Fruit fly (Drosophila melanogaster) whole organism, embryonic: ENCODE data around the gene Sam-S.

Experiments used
- CG1024 ChIP-seq: fragments of 200-800 bp; sonication (Bioruptor generic); IDR thresholded peaks from 2 replicates; pipeline ENCODE4 v1.3.6; 2022; ENCODE audit warnings: missing biosample characterization, missing genetic modification characterization
- CG10462 ChIP-seq: fragments of 200-800 bp; sonication (Bioruptor generic); optimal IDR thresholded peaks from 2 replicates; lab custom pipeline; 2016; ENCODE audit warnings: missing biosample characterization, missing genetic modification characterization
- CG11695 ChIP-seq: fragments of 200-800 bp; sonication (Bioruptor generic); IDR thresholded peaks from 3 replicates; pipeline ENCODE4 v1.3.6; 2022; ENCODE audit warnings: missing biosample characterization, missing genetic modification characterization
- CG11696 ChIP-seq: fragments of 200-800 bp; sonication (Bioruptor generic); IDR thresholded peaks from 2 replicates; pipeline ENCODE4 v1.3.6; 2022; ENCODE audit warnings: missing biosample characterization, missing genetic modification characterization
- CG12071 ChIP-seq: fragments of 200-800 bp; sonication (Bioruptor generic); optimal IDR thresholded peaks from 3 replicates; lab custom pipeline; 2018; ENCODE audit warnings: missing biosample characterization, mild to moderate bottlenecking, missing genetic modification characterization
- CG12769 ChIP-seq: fragments of 200-800 bp; sonication (Bioruptor generic); optimal IDR thresholded peaks from 2 replicates; lab custom pipeline; 2019; ENCODE audit warnings: missing biosample characterization, mild to moderate bottlenecking, missing genetic modification characterization, moderate library complexity
- CG13894 ChIP-seq: fragments of 200-800 bp; sonication (Bioruptor generic); optimal IDR thresholded peaks from 3 replicates; lab custom pipeline; 2018; ENCODE audit warnings: missing biosample characterization, mild to moderate bottlenecking, missing genetic modification characterization, moderate library complexity
- CG14014 ChIP-seq: fragments of 200-800 bp; sonication (Bioruptor generic); IDR thresholded peaks from 2 replicates; pipeline ENCODE4 v1.3.6; 2022; ENCODE audit warnings: missing biosample characterization, missing genetic modification characterization
- CG15514 ChIP-seq: fragments of 200-800 bp; sonication (Bioruptor generic); optimal IDR thresholded peaks from 3 replicates; lab custom pipeline; 2017; ENCODE audit warnings: missing biosample characterization, missing genetic modification characterization, mild to moderate bottlenecking, moderate library complexity, missing genetic modification reagents
- CG1602 ChIP-seq: fragments of 200-800 bp; sonication (Bioruptor generic); optimal IDR thresholded peaks from 3 replicates; lab custom pipeline; 2016; ENCODE audit warnings: missing biosample characterization, missing genetic modification characterization
- CG17385 ChIP-seq: fragments of 200-800 bp; sonication (Bioruptor generic); optimal IDR thresholded peaks from 3 replicates; lab custom pipeline; 2018; ENCODE audit warnings: missing biosample characterization, mild to moderate bottlenecking, missing genetic modification characterization
- CG17802 ChIP-seq: fragments of 200-800 bp; sonication (Bioruptor generic); optimal IDR thresholded peaks from 2 replicates; lab custom pipeline; 2018; ENCODE audit warnings: missing biosample characterization, mild to moderate bottlenecking, missing genetic modification characterization, moderate library complexity
- CG3281 ChIP-seq: fragments of 200-800 bp; sonication (Bioruptor generic); optimal IDR thresholded peaks from 3 replicates; lab custom pipeline; 2017; ENCODE audit warnings: missing biosample characterization, mild to moderate bottlenecking, missing genetic modification characterization
- CG33213 ChIP-seq: fragments of 200-800 bp; sonication (Bioruptor generic); optimal IDR thresholded peaks from 3 replicates; lab custom pipeline; 2016; ENCODE audit warnings: missing biosample characterization, missing genetic modification characterization
- CG34422 ChIP-seq: fragments of 200-800 bp; sonication (Bioruptor generic); IDR thresholded peaks from 3 replicates; pipeline ENCODE4 v1.3.6; 2022; ENCODE audit warnings: missing biosample characterization, missing genetic modification characterization
- CG4617 ChIP-seq: fragments of 200-800 bp; sonication (Bioruptor generic); optimal IDR thresholded peaks from 3 replicates; lab custom pipeline; 2016; ENCODE audit warnings: missing biosample characterization, missing genetic modification characterization, borderline replicate concordance
- CG6254 ChIP-seq: fragments of 200-800 bp; sonication (Bioruptor generic); optimal IDR thresholded peaks from 3 replicates; lab custom pipeline; 2017; ENCODE audit warnings: mild to moderate bottlenecking, missing biosample characterization, missing genetic modification reagents, missing genetic modification characterization
- CG6791 ChIP-seq: fragments of 200-800 bp; sonication (Bioruptor generic); IDR thresholded peaks from 3 replicates; pipeline ENCODE4 v1.3.6; 2022; ENCODE audit warnings: missing biosample characterization, missing genetic modification characterization; ENCODE audit not compliant: partially characterized antibody
- CG8290 ChIP-seq, 3 experiments: fragments of 200-800 bp; sonication (Bioruptor generic); optimal IDR thresholded peaks; 2 replicates each; lab custom pipeline; 2016 to 2019; ENCODE audit warnings: missing biosample characterization in 3 of 3, missing genetic modification characterization in 3 of 3, mild to moderate bottlenecking in 2 of 3, moderate library complexity in 1 of 3
- CG9215 ChIP-seq: fragments of 200-800 bp; sonication (Bioruptor generic); IDR thresholded peaks from 2 replicates; pipeline ENCODE4 v1.3.6; 2022; ENCODE audit warnings: missing biosample characterization, missing genetic modification characterization
- CG9797 ChIP-seq: fragments of 200-800 bp; sonication (Bioruptor generic); optimal IDR thresholded peaks from 3 replicates; lab custom pipeline; 2018; ENCODE audit warnings: missing biosample characterization, mild to moderate bottlenecking, missing genetic modification characterization
- Dbx ChIP-seq: fragments of 200-800 bp; sonication (Bioruptor generic); IDR thresholded peaks from 3 replicates; pipeline ENCODE4 v1.3.6; 2022; ENCODE audit warnings: missing biosample characterization, missing genetic modification characterization
- Deaf1 ChIP-seq: fragments of 200-800 bp; optimal IDR thresholded peaks from 3 replicates; lab custom pipeline; 2019; ENCODE audit warnings: missing biosample characterization, mild to moderate bottlenecking, missing genetic modification characterization, moderate library complexity
- Fer1 ChIP-seq: fragments of 200-800 bp; sonication (Bioruptor generic); optimal IDR thresholded peaks from 2 replicates; lab custom pipeline; 2017; ENCODE audit warnings: missing biosample characterization, mild to moderate bottlenecking, missing genetic modification characterization
- Hand ChIP-seq: fragments of 200-800 bp; sonication (Bioruptor generic); optimal IDR thresholded peaks from 2 replicates; lab custom pipeline; 2017; ENCODE audit warnings: mild to moderate bottlenecking, missing biosample characterization, missing genetic modification reagents, missing genetic modification characterization
- MESR4 ChIP-seq: fragments of 200-800 bp; sonication (Bioruptor generic); optimal IDR thresholded peaks from 2 replicates; lab custom pipeline; 2018; ENCODE audit warnings: missing biosample characterization, mild to moderate bottlenecking, missing genetic modification characterization, moderate library complexity
- Med ChIP-seq: fragments of 200-800 bp; sonication (Bioruptor generic); peaks from one replicate; lab custom pipeline; 2016; ENCODE audit warnings: missing biosample characterization, missing genetic modification characterization, mild to moderate bottlenecking, inconsistent platforms, moderate library complexity
- Opbp ChIP-seq: fragments of 200-800 bp; sonication (Bioruptor generic); IDR thresholded peaks from 3 replicates; pipeline ENCODE4 v1.3.6; 2022; ENCODE audit warnings: missing biosample characterization, missing genetic modification characterization; ENCODE audit not compliant: partially characterized antibody
- Pdp1 ChIP-seq, 2 experiments: fragments of 200-800 bp; sonication (Bioruptor generic); optimal IDR thresholded peaks; 3 replicates each; lab custom pipeline; 2016; ENCODE audit warnings: missing biosample characterization in 2 of 2, missing genetic modification characterization in 2 of 2, mild to moderate bottlenecking in 1 of 2, moderate library complexity in 1 of 2
- Sry-β ChIP-seq: fragments of 200-800 bp; sonication (Bioruptor generic); optimal IDR thresholded peaks from 2 replicates; lab custom pipeline; 2018; ENCODE audit warnings: missing biosample characterization, mild to moderate bottlenecking, missing genetic modification characterization, moderate library complexity
- TFAM ChIP-seq: fragments of 200-800 bp; sonication (Bioruptor generic); optimal IDR thresholded peaks from 2 replicates; lab custom pipeline; 2017; ENCODE audit warnings: missing biosample characterization, missing genetic modification characterization, inconsistent platforms
- Vsx1 ChIP-seq: fragments of 200-800 bp; sonication (Bioruptor generic); optimal IDR thresholded peaks from 2 replicates; lab custom pipeline; 2017; ENCODE audit warnings: missing biosample characterization, mild to moderate bottlenecking, missing genetic modification characterization, missing genetic modification reagents
- ase ChIP-seq: fragments of 200-800 bp; sonication (Bioruptor generic); IDR thresholded peaks from 3 replicates; pipeline ENCODE4 v1.3.6; 2022; ENCODE audit warnings: missing biosample characterization, missing genetic modification characterization
- ci ChIP-seq: fragments of 200-800 bp; sonication (Bioruptor generic); IDR thresholded peaks from 3 replicates; pipeline ENCODE4 v1.3.6; 2022; ENCODE audit warnings: missing biosample characterization, missing genetic modification characterization
- eve ChIP-seq, 2 experiments: fragments of >200 bp; optimal IDR thresholded peaks; 2 replicates each; lab custom pipeline; 2017; ENCODE audit warnings: missing biosample characterization in 2 of 2, missing genetic modification characterization in 2 of 2
- eyg ChIP-seq: fragments of 200-800 bp; sonication (Bioruptor generic); optimal IDR thresholded peaks from 3 replicates; lab custom pipeline; 2016; ENCODE audit warnings: missing biosample characterization, missing genetic modification characterization
- ftz-f1 ChIP-seq: fragments of 200-800 bp; sonication (Bioruptor generic); optimal IDR thresholded peaks from 2 replicates; lab custom pipeline; 2016; ENCODE audit warnings: missing biosample characterization, missing genetic modification characterization
- lab ChIP-seq: fragments of 200-800 bp; sonication (Bioruptor generic); optimal IDR thresholded peaks from 3 replicates; lab custom pipeline; 2017; ENCODE audit warnings: missing biosample characterization, missing genetic modification characterization, mild to moderate bottlenecking, moderate library complexity, missing genetic modification reagents
- nau ChIP-seq: fragments of 200-800 bp; sonication (Bioruptor generic); optimal IDR thresholded peaks from 3 replicates; lab custom pipeline; 2017; ENCODE audit warnings: missing biosample characterization, mild to moderate bottlenecking, missing genetic modification characterization, missing genetic modification reagents
- odd ChIP-seq: fragments of 200-800 bp; sonication (Bioruptor generic); optimal IDR thresholded peaks from 2 replicates; lab custom pipeline; 2017; ENCODE audit warnings: missing biosample characterization, mild to moderate bottlenecking, missing genetic modification characterization
- pfk ChIP-seq: fragments of 200-800 bp; sonication (Bioruptor generic); optimal IDR thresholded peaks from 2 replicates; lab custom pipeline; 2018; ENCODE audit warnings: missing biosample characterization, mild to moderate bottlenecking, missing genetic modification characterization, moderate library complexity
- pum ChIP-seq: fragments of 200-800 bp; sonication (Bioruptor generic); optimal IDR thresholded peaks from 2 replicates; lab custom pipeline; 2016; ENCODE audit warnings: missing biosample characterization, missing genetic modification characterization
- ro ChIP-seq: fragments of 200-800 bp; sonication (Bioruptor generic); IDR thresholded peaks from 2 replicates; pipeline ENCODE4 v1.3.6; 2022; ENCODE audit warnings: missing biosample characterization, missing genetic modification characterization
- sens ChIP-seq: fragments of 200-800 bp; sonication (Bioruptor generic); peaks from one replicate; lab custom pipeline; 2016; ENCODE audit warnings: missing biosample characterization, missing genetic modification characterization
- sob ChIP-seq: fragments of 200-800 bp; sonication (Bioruptor generic); IDR thresholded peaks from 2 replicates; pipeline ENCODE4 v1.3.6; 2022; ENCODE audit warnings: missing biosample characterization, missing genetic modification characterization
- vfl ChIP-seq: fragments of 200-800 bp; sonication (Bioruptor generic); optimal IDR thresholded peaks from 2 replicates; lab custom pipeline; 2016; ENCODE audit warnings: missing biosample characterization, missing genetic modification characterization

Gene Sam-S

DNA sequence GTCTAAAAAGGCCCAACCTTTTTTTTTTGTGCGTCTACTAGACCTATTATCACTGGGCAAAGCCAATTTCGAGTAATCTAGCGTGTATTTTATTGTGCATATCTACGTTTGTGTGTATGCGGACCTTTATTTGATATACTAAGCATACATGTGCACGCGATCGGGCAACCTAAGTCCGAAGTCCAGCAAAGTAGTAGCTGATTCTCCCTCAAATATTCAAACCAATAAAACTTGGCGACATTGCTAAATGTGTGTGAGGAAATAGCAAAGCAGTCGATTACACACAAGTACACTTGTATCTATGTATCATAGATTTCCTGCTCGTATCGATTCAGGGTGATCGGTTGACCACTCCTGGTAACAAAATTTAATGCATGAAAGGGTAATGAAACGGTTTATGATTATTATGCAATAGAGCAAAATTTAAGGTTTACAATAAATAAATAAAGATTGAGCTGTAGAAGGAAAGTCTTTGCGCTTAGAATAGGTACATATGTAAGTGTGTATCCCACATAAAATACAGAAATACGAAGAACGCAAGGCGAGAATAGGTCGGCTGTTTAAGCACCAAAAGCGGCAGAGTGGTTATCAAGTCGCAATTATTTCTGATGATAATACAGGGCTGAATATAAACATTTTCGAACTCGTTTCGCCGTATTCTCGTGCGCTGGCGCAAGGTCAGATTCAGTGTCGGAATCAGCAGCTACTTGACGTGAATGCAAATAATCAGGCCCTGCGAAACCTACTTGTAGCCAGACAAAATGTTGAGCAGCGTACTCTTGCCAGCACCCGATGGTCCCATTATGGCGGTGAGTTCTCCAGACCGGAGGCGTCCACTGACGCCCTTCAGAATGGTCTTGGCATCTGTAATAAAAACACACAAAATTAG, 18.9 kb downstream of the Sam-S start (continued):
- TF ChIP-seq Vsx1 (GFP tag; lab: Kevin White, UChicago), result no peak
- TF ChIP-seq Med, result peak; percentile 71
- no peak for TF ChIP-seq CG6791 (GFP tag; lab: Robert Waterston, UW)
- peak; percentile 59 for TF ChIP-seq CG12769 (tag; lab: Kevin White, UChicago)

- TF ChIP-seq Pdp1 (GFP tag; optimal IDR thresholded peaks at IDR 0.05; lab: Kevin White, UChicago) (peak in 1 of 2 experiments; percentile 15), CG34422 (GFP tag; lab: Robert Waterston, UW) (no peak), sens (GFP tag; lab: Kevin White, UChicago) (peak; percentile 86), CG1602 (GFP tag; lab: Kevin White, UChicago) (no peak), nau (GFP tag; lab: Kevin White, UChicago) (no peak), vfl (GFP tag; lab: Kevin White, UChicago) (no peak), CG17385 (GFP tag; lab: Kevin White, UChicago) (peak; percentile 21), Hand (peak; percentile 49), CG4617 (GFP tag; lab: Kevin White, UChicago) (no peak), Fer1 (peak; percentile 37), CG10462 (GFP tag; lab: Kevin White, UChicago) (no peak), odd (GFP tag; lab: Kevin White, UChicago) (peak; percentile 12), CG12071 (GFP tag; lab: Kevin White, UChicago) (peak; percentile 30), CG8290 (GFP tag; optimal IDR thresholded peaks at IDR 0.05; lab: Kevin White, UChicago) (no peak), CG8290 (tag; optimal IDR thresholded peaks at IDR 0.05; lab: Kevin White, UChicago) (peak in 1 of 2 experiments; percentile 25), TFAM (no peak), CG33213 (peak; percentile 3), pum (GFP tag; lab: Kevin White, UChicago) (no peak), Sry-β (GFP tag; lab: Kevin White, UChicago) (no peak), MESR4 (GFP tag; lab: Kevin White, UChicago) (no peak), Dbx (GFP tag; lab: Robert Waterston, UW) (peak; percentile 16; the same call in 1 of the 3 replicates), lab (GFP tag; lab: Kevin White, UChicago) (peak; percentile 51), CG3281 (peak; percentile 15), CG11696 (GFP tag; lab: Robert Waterston, UW) (0 out of 2 replicates have a peak, but pooled peaks have one; percentile 18), ci (GFP tag; lab: Robert Waterston, UW) (0 out of 3 replicates have a peak, but pooled peaks have one; percentile 22), CG14014 (GFP tag; lab: Robert Waterston, UW) (0 out of 2 replicates have a peak, but pooled peaks have one; percentile 20), sob (peak; percentile 28; the same call in 1 of the 2 replicates), CG17802 (tag; lab: Kevin White, UChicago) (no peak), CG13894 (tag; lab: Kevin White, UChicago) (peak; percentile 49), eve (GFP tag; optimal IDR thresholded peaks at IDR 0.05; lab: Kevin White, UChicago) (no peak), pfk (GFP tag; lab: Kevin White, UChicago) (no peak), CG11695 (peak; percentile 45; the same call in 1 of the 3 replicates), CG6254 (GFP tag; lab: Kevin White, UChicago) (no peak), CG9797 (GFP tag; lab: Kevin White, UChicago) (no peak), Deaf1 (tag; lab: Kevin White, UChicago) (peak; percentile 51), ro (GFP tag; lab: Robert Waterston, UW) (no peak), Opbp (GFP tag; lab: Robert Waterston, UW) (no peak), ase (no peak), CG1024 (no peak), CG15514 (GFP tag; lab: Kevin White, UChicago) (peak; percentile 78), ftz-f1 (no peak), eyg (GFP tag; lab: Kevin White, UChicago) (peak; percentile 35), CG9215 (GFP tag; lab: Robert Waterston, UW) (no peak)
Measured at dm6 chr2L:128296-128715, 21.6 kb downstream of the Sam-S start.
